Fruit fly (Drosophila melanogaster) whole organism, embryonic: ENCODE results near the gene Kdm2.
A peak's percentile ranks its signal among the peaks of the same experiment; 100 is the strongest.

Experiments
- ATbp ChIP-seq: fragments of 200-800 bp; sonication (Bioruptor generic); optimal IDR thresholded peaks from 2 replicates; lab custom pipeline; 2017; ENCODE audit warnings: missing biosample characterization, mild to moderate bottlenecking, missing genetic modification characterization, missing genetic modification reagents
- CG10366 ChIP-seq: fragments of 200-800 bp; sonication (Bioruptor generic); IDR thresholded peaks from 2 replicates; pipeline ENCODE4 v1.3.6; 2022; ENCODE audit warnings: missing biosample characterization, missing genetic modification characterization
- CG12219 ChIP-seq: fragments of 200-800 bp; sonication (Bioruptor generic); optimal IDR thresholded peaks from 3 replicates; lab custom pipeline; 2018; ENCODE audit warnings: missing biosample characterization, mild to moderate bottlenecking, missing genetic modification characterization
- CG12236 ChIP-seq: fragments of 200-800 bp; sonication (Bioruptor generic); optimal IDR thresholded peaks from 2 replicates; lab custom pipeline; 2016; ENCODE audit warnings: missing biosample characterization, missing genetic modification characterization
- CG1233 ChIP-seq: fragments of 200-800 bp; sonication (Bioruptor generic); optimal IDR thresholded peaks from 4 replicates; lab custom pipeline; 2018; ENCODE audit warnings: missing biosample characterization, mild to moderate bottlenecking, missing genetic modification characterization
- CG12744 ChIP-seq: fragments of 200-800 bp; sonication (Bioruptor generic); optimal IDR thresholded peaks from 2 replicates; lab custom pipeline; 2016; ENCODE audit warnings: missing biosample characterization, missing genetic modification characterization
- CG15073 ChIP-seq: fragments of 200-800 bp; sonication (Bioruptor generic); optimal IDR thresholded peaks from 2 replicates; lab custom pipeline; 2016; ENCODE audit warnings: missing biosample characterization, missing genetic modification characterization
- CG18011 ChIP-seq: fragments of 200-800 bp; sonication (Bioruptor generic); optimal IDR thresholded peaks from 2 replicates; lab custom pipeline; 2017; ENCODE audit warnings: missing biosample characterization, missing genetic modification characterization, mild to moderate bottlenecking, moderate library complexity, missing genotype
- CG18764 ChIP-seq: fragments of 200-800 bp; sonication (Bioruptor generic); optimal IDR thresholded peaks from 3 replicates; lab custom pipeline; 2016; ENCODE audit warnings: missing biosample characterization, missing genetic modification characterization
- CG2129 ChIP-seq: fragments of 200-800 bp; sonication (Bioruptor generic); IDR thresholded peaks from 2 replicates; pipeline ENCODE4 v1.3.6; 2022; ENCODE audit warnings: missing biosample characterization, missing genetic modification characterization; ENCODE audit not compliant: partially characterized antibody
- CG4730 ChIP-seq: fragments of 200-800 bp; sonication (Bioruptor generic); IDR thresholded peaks from 2 replicates; pipeline ENCODE4 v1.3.6; 2022; ENCODE audit warnings: missing biosample characterization, missing genetic modification characterization
- CG6765 ChIP-seq: fragments of 200-800 bp; sonication (Bioruptor generic); optimal IDR thresholded peaks from 3 replicates; lab custom pipeline; 2017; ENCODE audit warnings: missing biosample characterization, mild to moderate bottlenecking, missing genetic modification characterization
- CG6791 ChIP-seq: fragments of 200-800 bp; sonication (Bioruptor generic); IDR thresholded peaks from 3 replicates; pipeline ENCODE4 v1.3.6; 2022; ENCODE audit warnings: missing biosample characterization, missing genetic modification characterization; ENCODE audit not compliant: partially characterized antibody
- CG6854 ChIP-seq: fragments of 200-800 bp; sonication (Bioruptor generic); optimal IDR thresholded peaks from 3 replicates; lab custom pipeline; 2017; ENCODE audit warnings: missing biosample characterization, mild to moderate bottlenecking, missing genetic modification characterization
- CG7556 ChIP-seq: fragments of 200-800 bp; sonication (Bioruptor generic); optimal IDR thresholded peaks from 2 replicates; lab custom pipeline; 2017; ENCODE audit warnings: missing biosample characterization, mild to moderate bottlenecking, missing genetic modification characterization
- CG7963 ChIP-seq: fragments of 200-800 bp; sonication (Bioruptor generic); IDR thresholded peaks from 3 replicates; pipeline ENCODE4 v1.3.6; 2022; ENCODE audit warnings: missing biosample characterization, missing genetic modification characterization; ENCODE audit not compliant: partially characterized antibody
- CHES-1-like ChIP-seq: fragments of 200-800 bp; sonication (Bioruptor generic); optimal IDR thresholded peaks from 2 replicates; lab custom pipeline; 2016; ENCODE audit warnings: missing biosample characterization, missing genetic modification characterization
- CTCF ChIP-seq: fragments of 200-800 bp; sonication (Bioruptor generic); optimal IDR thresholded peaks from 2 replicates; lab custom pipeline; 2017; ENCODE audit warnings: missing biosample characterization, mild to moderate bottlenecking, missing genetic modification characterization, moderate library complexity
- Chrac-16 ChIP-seq: fragments of 200-800 bp; sonication (Bioruptor generic); optimal IDR thresholded peaks from 3 replicates; lab custom pipeline; 2016; ENCODE audit warnings: missing biosample characterization, missing genetic modification characterization
- D19B ChIP-seq: fragments of 200-800 bp; sonication (Bioruptor generic); optimal IDR thresholded peaks from 2 replicates; lab custom pipeline; 2017; ENCODE audit warnings: missing biosample characterization, mild to moderate bottlenecking, missing genetic modification characterization
- Dfd ChIP-seq, 2 experiments: fragments of >200 bp; optimal IDR thresholded peaks; 2 replicates each; lab custom pipeline; 2017; ENCODE audit warnings: missing biosample characterization in 2 of 2, missing genetic modification characterization in 2 of 2
- Dip3 ChIP-seq: fragments of 200-800 bp; sonication (Bioruptor generic); optimal IDR thresholded peaks from 3 replicates; lab custom pipeline; 2016; ENCODE audit warnings: missing biosample characterization, missing genetic modification characterization
- Dp ChIP-seq: fragments of 200-800 bp; sonication (Bioruptor generic); optimal IDR thresholded peaks from 2 replicates; lab custom pipeline; 2018; ENCODE audit warnings: missing biosample characterization, mild to moderate bottlenecking, missing genetic modification characterization, moderate library complexity
- ERR ChIP-seq: fragments of 200-800 bp; sonication (Bioruptor generic); optimal IDR thresholded peaks from 2 replicates; lab custom pipeline; 2016; ENCODE audit warnings: missing biosample characterization, missing genetic modification characterization
- Fer2 ChIP-seq: fragments of 200-800 bp; sonication (Bioruptor generic); optimal IDR thresholded peaks from 2 replicates; lab custom pipeline; 2018; ENCODE audit warnings: missing biosample characterization, mild to moderate bottlenecking, missing genetic modification characterization, moderate library complexity
- Gsc ChIP-seq: fragments of 200-800 bp; sonication (Bioruptor generic); IDR thresholded peaks from 2 replicates; pipeline ENCODE4 v1.3.6; 2022; ENCODE audit warnings: missing biosample characterization, missing genetic modification characterization
- Hr51 ChIP-seq, 2 experiments: fragments of 200-800 bp; sonication (Bioruptor generic); optimal IDR thresholded peaks; 2 replicates in 1 of 2; 3 replicates in 1 of 2; lab custom pipeline; 2016 to 2018; ENCODE audit warnings: missing biosample characterization in 2 of 2, missing genetic modification characterization in 2 of 2, mild to moderate bottlenecking in 1 of 2, moderate library complexity in 1 of 2
- Neu2 ChIP-seq: fragments of 200-800 bp; sonication (Bioruptor generic); optimal IDR thresholded peaks from 3 replicates; lab custom pipeline; 2016; ENCODE audit warnings: missing biosample characterization, missing genetic modification characterization, borderline replicate concordance
- Oli ChIP-seq: fragments of 200-800 bp; sonication (Bioruptor generic); optimal IDR thresholded peaks from 2 replicates; lab custom pipeline; 2018; ENCODE audit warnings: missing biosample characterization, mild to moderate bottlenecking, missing genetic modification characterization, moderate library complexity
- Ssrp ChIP-seq: fragments of 200-800 bp; sonication (Bioruptor generic); optimal IDR thresholded peaks from 2 replicates; lab custom pipeline; 2018; ENCODE audit warnings: missing biosample characterization, mild to moderate bottlenecking, missing genetic modification characterization, moderate library complexity
- abd-A ChIP-seq: fragments of 200-800 bp; sonication (Bioruptor generic); optimal IDR thresholded peaks from 3 replicates; lab custom pipeline; 2019; ENCODE audit warnings: missing biosample characterization, mild to moderate bottlenecking, missing genetic modification characterization, moderate library complexity
- aop ChIP-seq: fragments of 200-800 bp; sonication (Bioruptor generic); IDR thresholded peaks from 2 replicates; pipeline ENCODE4 v1.3.6; 2022; ENCODE audit warnings: missing biosample characterization, missing genetic modification characterization
- ap ChIP-seq: fragments of 200-800 bp; sonication (Bioruptor generic); IDR thresholded peaks from 2 replicates; pipeline ENCODE4 v1.3.6; 2022; ENCODE audit warnings: missing biosample characterization, missing genetic modification characterization
- ase ChIP-seq: fragments of 200-800 bp; sonication (Bioruptor generic); IDR thresholded peaks from 3 replicates; pipeline ENCODE4 v1.3.6; 2022; ENCODE audit warnings: missing biosample characterization, missing genetic modification characterization
- bigmax ChIP-seq: fragments of 200-800 bp; sonication (Bioruptor generic); optimal IDR thresholded peaks from 2 replicates; lab custom pipeline; 2018; ENCODE audit warnings: missing biosample characterization, mild to moderate bottlenecking, missing genetic modification characterization
- bowl ChIP-seq: fragments of 200-800 bp; sonication (Bioruptor generic); IDR thresholded peaks from 2 replicates; pipeline ENCODE4 v1.3.6; 2022; ENCODE audit warnings: missing biosample characterization, missing genetic modification characterization
- ci ChIP-seq: fragments of 200-800 bp; sonication (Bioruptor generic); IDR thresholded peaks from 3 replicates; pipeline ENCODE4 v1.3.6; 2022; ENCODE audit warnings: missing biosample characterization, missing genetic modification characterization
- danr ChIP-seq: fragments of 200-800 bp; sonication (Bioruptor generic); IDR thresholded peaks from 2 replicates; pipeline ENCODE4 v1.3.6; 2022; ENCODE audit warnings: missing biosample characterization, missing genetic modification characterization
- eve ChIP-seq, 2 experiments: fragments of >200 bp; optimal IDR thresholded peaks; 2 replicates each; lab custom pipeline; 2017; ENCODE audit warnings: missing biosample characterization in 2 of 2, missing genetic modification characterization in 2 of 2
- fd102C ChIP-seq: fragments of 200-800 bp; sonication (Bioruptor generic); optimal IDR thresholded peaks from 2 replicates; lab custom pipeline; 2018; ENCODE audit warnings: missing biosample characterization, mild to moderate bottlenecking, missing genetic modification characterization, moderate library complexity
- grau ChIP-seq: fragments of 200-800 bp; optimal IDR thresholded peaks from 3 replicates; lab custom pipeline; 2019; ENCODE audit warnings: missing biosample characterization, mild to moderate bottlenecking, missing genetic modification characterization, moderate library complexity
- jigr1 ChIP-seq: fragments of 200-800 bp; sonication (Bioruptor generic); IDR thresholded peaks from 3 replicates; pipeline ENCODE4 v1.3.6; 2022; ENCODE audit warnings: missing biosample characterization, missing genetic modification characterization
- kni ChIP-seq: fragments of 200-800 bp; sonication (Bioruptor generic); optimal IDR thresholded peaks from 3 replicates; lab custom pipeline; 2017; ENCODE audit warnings: mild to moderate bottlenecking, missing biosample characterization, missing genetic modification reagents, missing genetic modification characterization
- rib ChIP-seq: fragments of 200-800 bp; sonication (Bioruptor generic); IDR thresholded peaks from 2 replicates; pipeline ENCODE4 v1.3.6; 2022; ENCODE audit warnings: missing biosample characterization, missing genetic modification characterization
- sd ChIP-seq: fragments of 200-800 bp; sonication (Bioruptor generic); optimal IDR thresholded peaks from 3 replicates; lab custom pipeline; 2018; ENCODE audit warnings: missing biosample characterization, mild to moderate bottlenecking, missing genetic modification characterization, moderate library complexity
- sim ChIP-seq: fragments of 200-800 bp; sonication (Bioruptor generic); IDR thresholded peaks from 2 replicates; pipeline ENCODE4 v1.3.6; 2022; ENCODE audit warnings: missing biosample characterization, missing genetic modification characterization
- slp2 ChIP-seq: fragments of 200-800 bp; sonication (Bioruptor generic); optimal IDR thresholded peaks from 2 replicates; lab custom pipeline; 2016; ENCODE audit warnings: missing biosample characterization, missing genetic modification characterization
- sr ChIP-seq: fragments of 200-800 bp; sonication (Bioruptor generic); IDR thresholded peaks from 3 replicates; pipeline ENCODE4 v1.3.6; 2022; ENCODE audit warnings: missing biosample characterization, missing genetic modification characterization
- ssp ChIP-seq: fragments of 200-800 bp; sonication (Bioruptor generic); IDR thresholded peaks from 2 replicates; pipeline ENCODE4 v1.3.6; 2022; ENCODE audit warnings: missing biosample characterization, missing genetic modification characterization
- trem ChIP-seq: fragments of 200-800 bp; optimal IDR thresholded peaks from 3 replicates; lab custom pipeline; 2019; ENCODE audit warnings: missing biosample characterization, mild to moderate bottlenecking, missing genetic modification characterization, moderate library complexity
- zen ChIP-seq: fragments of 200-800 bp; sonication (Bioruptor generic); optimal IDR thresholded peaks from 3 replicates; lab custom pipeline; 2018; ENCODE audit warnings: missing biosample characterization, mild to moderate bottlenecking, missing genetic modification characterization, moderate library complexity
- zen2 ChIP-seq: fragments of 200-800 bp; sonication (Bioruptor generic); IDR thresholded peaks from 3 replicates; pipeline ENCODE4 v1.3.6; 2022; ENCODE audit warnings: missing biosample characterization, missing genetic modification characterization; ENCODE audit not compliant: partially characterized antibody

Kdm2 gene

dm6 chr3R:9085306-9085705, 33.0 kb downstream of the Kdm2 start (continued):
- TF ChIP-seq CTCF (GFP tag; lab: Kevin White, UChicago) (no peak), CG12236 (GFP tag; lab: Kevin White, UChicago) (no peak), CG18011 (GFP tag; lab: Kevin White, UChicago) (no peak), ERR (GFP tag; lab: Kevin White, UChicago) (no peak), ATbp (GFP tag; lab: Kevin White, UChicago) (peak; percentile 30), aop (GFP tag; lab: Robert Waterston, UW) (no peak), CG15073 (GFP tag; lab: Kevin White, UChicago) (no peak), ci (GFP tag; lab: Robert Waterston, UW) (no peak), Dip3 (GFP tag; lab: Kevin White, UChicago) (no peak), Dp (GFP tag; lab: Kevin White, UChicago) (no peak), Dfd (GFP tag; optimal IDR thresholded peaks at IDR 0.05; lab: Kevin White, UChicago) (no peak), zen (tag; lab: Kevin White, UChicago) (no peak), CG4730 (GFP tag; lab: Robert Waterston, UW) (peak; percentile 39; the same call in 1 of the 2 replicates), grau (tag; lab: Kevin White, UChicago) (peak; percentile 43), sd (tag; lab: Kevin White, UChicago) (no peak), slp2 (GFP tag; lab: Kevin White, UChicago) (peak; percentile 15), Oli (tag; lab: Kevin White, UChicago) (no peak), ssp (GFP tag; lab: Robert Waterston, UW) (no peak), zen2 (GFP tag; lab: Robert Waterston, UW) (no peak), CG1233 (peak; percentile 3), CG7556 (peak; percentile 25), ase (GFP tag; lab: Robert Waterston, UW) (no peak), sr (GFP tag; lab: Robert Waterston, UW) (0 out of 3 replicates have a peak, but pooled peaks have one; percentile 35), Neu2 (GFP tag; lab: Kevin White, UChicago) (no peak), CG6765 (GFP tag; lab: Kevin White, UChicago) (no peak), bowl (GFP tag; lab: Robert Waterston, UW) (no peak), sim (no peak), trem (tag; lab: Kevin White, UChicago) (no peak), CG7963 (GFP tag; lab: Robert Waterston, UW) (no peak), danr (GFP tag; lab: Robert Waterston, UW) (no peak), kni (GFP tag; lab: Kevin White, UChicago) (no peak), Gsc (GFP tag; lab: Robert Waterston, UW) (no peak), D19B (GFP tag; lab: Kevin White, UChicago) (no peak), CG12744 (no peak), CG2129 (GFP tag; lab: Robert Waterston, UW) (no peak), ap (GFP tag; lab: Robert Waterston, UW) (no peak), Fer2 (no peak), Ssrp (tag; lab: Kevin White, UChicago) (peak; percentile 16), CG6791 (GFP tag; lab: Robert Waterston, UW) (no peak), CG12219 (GFP tag; lab: Kevin White, UChicago) (peak; percentile 31), jigr1 (GFP tag; lab: Robert Waterston, UW) (no peak), CG18764 (GFP tag; lab: Kevin White, UChicago) (no peak), bigmax (GFP tag; lab: Kevin White, UChicago) (no peak), fd102C (GFP tag; lab: Kevin White, UChicago) (no peak), CHES-1-like (GFP tag; lab: Kevin White, UChicago) (no peak), CG10366 (GFP tag; lab: Robert Waterston, UW) (0 out of 2 replicates have a peak, but pooled peaks have one; percentile 9), Hr51 (GFP tag; optimal IDR thresholded peaks at IDR 0.05; lab: Kevin White, UChicago) (peak in 1 of 2 experiments; percentile 34), eve (GFP tag; optimal IDR thresholded peaks at IDR 0.05; lab: Kevin White, UChicago) (peak in 1 of 2 experiments; percentile 30), Chrac-16 (GFP tag; lab: Kevin White, UChicago) (no peak), CG6854 (GFP tag; lab: Kevin White, UChicago) (peak; percentile 25), abd-A (tag; lab: Kevin White, UChicago) (no peak), rib (no peak)
